Fruit fly (Drosophila melanogaster) whole organism, embryonic: Measurements from ENCODE around the gene CG12035.

Experiments
- BtbVII ChIP-seq: fragments of 200-800 bp; sonication (Bioruptor generic); optimal IDR thresholded peaks from 3 replicates; lab custom pipeline; 2017; ENCODE audit warnings: missing biosample characterization, mild to moderate bottlenecking, missing genetic modification characterization
- CG17568 ChIP-seq: fragments of 200-800 bp; sonication (Bioruptor generic); optimal IDR thresholded peaks from 2 replicates; lab custom pipeline; 2018; ENCODE audit warnings: missing biosample characterization, mild to moderate bottlenecking, missing genetic modification characterization, moderate library complexity
- CG3726 ChIP-seq: fragments of 200-800 bp; sonication (Bioruptor generic); IDR thresholded peaks from 3 replicates; pipeline ENCODE4, ENCODE4 v1.3.6; 2022; ENCODE audit warnings: missing biosample characterization, missing genetic modification characterization
- nom ChIP-seq: fragments of 200-800 bp; sonication (Bioruptor generic); optimal IDR thresholded peaks from 2 replicates; lab custom pipeline; 2017; ENCODE audit warnings: missing biosample characterization, missing genetic modification characterization, mild to moderate bottlenecking, moderate library complexity, missing genetic modification reagents

dm6 chr3L:1709161-1709560 is 15.0 kb upstream of the CG12035 start:
- TF ChIP-seq BtbVII (GFP tag; lab: Kevin White, UChicago) (no peak), CG17568 (no peak), CG3726 (GFP tag; lab: Robert Waterston, UW) (no peak), nom (GFP tag; lab: Kevin White, UChicago) (no peak)
